Worm (Caenorhabditis elegans): ENCODE measurements around the gene T04G9.4.

DNA sequence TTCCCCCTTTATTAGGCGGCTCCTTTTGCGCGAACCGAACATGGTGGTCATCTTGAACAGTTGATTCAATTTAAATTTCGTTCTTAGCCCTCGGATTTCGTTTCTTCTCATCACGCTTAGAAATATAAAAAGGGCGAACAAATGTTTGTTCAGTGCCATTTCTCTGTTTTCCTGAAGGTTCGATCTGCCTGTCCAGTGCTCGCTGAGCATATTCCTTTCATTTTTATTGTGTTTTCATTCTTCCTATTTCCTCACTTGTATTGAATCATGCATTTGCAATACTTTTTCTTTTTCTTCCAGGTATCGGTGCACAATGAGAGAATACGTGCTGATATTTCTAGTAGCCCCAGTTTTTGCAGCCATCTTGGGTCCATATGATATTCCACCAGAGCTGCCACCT is 5.1 kb downstream of the T04G9.4 start, which contains the start of gene nas-15:
- TF ChIP-seq him-1 (tag; optimal IDR thresholded peaks at IDR 0.05), result no peak
- TF ChIP-seq W03F9.2 (tag; optimal IDR thresholded peaks at IDR 0.05), result no peak

All from whole organism, L4/young adult.